Fruit fly (Drosophila melanogaster) whole organism, pupa: ENCODE data around the gene CG7950.
A peak's percentile ranks its signal among the peaks of the same experiment; 100 is the strongest.

ENCODE experiments used
- CG13204 ChIP-seq: fragments of 200-800 bp; sonication (Bioruptor generic); optimal IDR thresholded peaks from 2 replicates; lab custom pipeline; 2018; ENCODE audit warnings: missing biosample characterization, mild to moderate bottlenecking, missing genetic modification characterization, moderate library complexity
- EcR ChIP-seq: fragments of 200-800 bp; sonication (Bioruptor generic); optimal IDR thresholded peaks from 3 replicates; lab custom pipeline; 2019; ENCODE audit warnings: missing biosample characterization, missing genetic modification characterization, mild to moderate bottlenecking, moderate library complexity, missing genetic modification reagents
- Ets98B ChIP-seq: fragments of 200-800 bp; sonication (Bioruptor generic); IDR thresholded peaks from 2 replicates; pipeline ENCODE4 v1.3.6; 2022; ENCODE audit warnings: missing biosample characterization, missing genetic modification characterization
- Pif1B ChIP-seq: fragments of 200-800 bp; sonication (Bioruptor generic); optimal IDR thresholded peaks from 3 replicates; lab custom pipeline; 2016; ENCODE audit warnings: missing biosample characterization, missing genetic modification characterization

- TF ChIP-seq EcR (no peak), Ets98B (peak; percentile 92), Pif1B (GFP tag; lab: Kevin White, UChicago) (peak; percentile 94), CG13204 (GFP tag; lab: Kevin White, UChicago) (no peak)
These were observed 10.3 kb upstream of the CG7950 start, which contains the start of the genes RpL32 and CG7943 for dm6 chr3R:30046029-30047001.
